Worm (Caenorhabditis elegans) whole organism, L3 larva: ENCODE measurements around the gene set-17.
A peak's percentile ranks its signal among the peaks of the same experiment; 100 is the strongest.

ENCODE experiments used
- ZK546.5 ChIP-seq: sonication (generic microtip); optimal IDR thresholded peaks from 2 replicates; lab custom pipeline; 2017; ENCODE audit warnings: missing biosample characterization, missing genetic modification characterization
- aly-2 ChIP-seq: fragments of 150-350 bp; optimal IDR thresholded peaks from 2 replicates; lab custom pipeline; 2014; ENCODE audit warnings: missing biosample characterization, missing genetic modification characterization
- ama-1 ChIP-seq: fragments of 150-350 bp; optimal IDR thresholded peaks from 2 replicates; lab custom pipeline; 2018
- ceh-9 ChIP-seq: sonication (generic microtip); optimal IDR thresholded peaks from 2 replicates; lab custom pipeline; 2018; ENCODE audit warnings: missing biosample characterization, missing genetic modification characterization
- egl-5 ChIP-seq: fragments of 150-350 bp; optimal IDR thresholded peaks from 2 replicates; lab custom pipeline; 2017; ENCODE audit warnings: missing biosample characterization, missing genetic modification reagents, missing genetic modification characterization, inconsistent platforms
- elt-1 ChIP-seq: fragments of 150-350 bp; optimal IDR thresholded peaks from 2 replicates; lab custom pipeline; 2014; ENCODE audit warnings: missing biosample characterization, missing genetic modification characterization
- elt-3 ChIP-seq, 3 experiments: fragments of 150-350 bp in 1 of 3; sonication (generic microtip) in 2 of 3; optimal IDR thresholded peaks; 2 replicates in 2 of 3; 4 replicates in 1 of 3; lab custom pipeline; 2014 to 2017; ENCODE audit warnings: missing biosample characterization in 3 of 3, missing genetic modification characterization in 3 of 3
- fkh-10 ChIP-seq: sonication (generic microtip); optimal IDR thresholded peaks from 2 replicates; lab custom pipeline; 2017; ENCODE audit warnings: missing biosample characterization, missing genetic modification reagents, missing genetic modification characterization
- fos-1 ChIP-seq: fragments of 150-350 bp; optimal IDR thresholded peaks from 2 replicates; lab custom pipeline; 2014; ENCODE audit warnings: missing biosample characterization, missing genetic modification characterization
- hmg-11 ChIP-seq: sonication (generic microtip); optimal IDR thresholded peaks from 2 replicates; lab custom pipeline; 2016; ENCODE audit warnings: missing genetic modification characterization, missing compliant biosample characterization
- jun-1 ChIP-seq: fragments of 150-350 bp; optimal IDR thresholded peaks from 2 replicates; lab custom pipeline; 2014; ENCODE audit warnings: missing biosample characterization, missing genetic modification reagents, missing genetic modification characterization
- lin-15B ChIP-seq: fragments of 150-350 bp; optimal IDR thresholded peaks from 2 replicates; lab custom pipeline; 2014; ENCODE audit warnings: missing biosample characterization, missing genetic modification characterization
- lin-39 ChIP-seq: fragments of 150-350 bp; optimal IDR thresholded peaks from 2 replicates; lab custom pipeline; 2018; ENCODE audit warnings: missing biosample characterization, missing genetic modification reagents, missing genetic modification characterization
- lsy-12 ChIP-seq: sonication (generic microtip); optimal IDR thresholded peaks from 2 replicates; lab custom pipeline; 2016; ENCODE audit warnings: mild to moderate bottlenecking, missing genetic modification characterization, missing compliant biosample characterization
- mdl-1 ChIP-seq: fragments of 150-350 bp; optimal IDR thresholded peaks from 2 replicates; lab custom pipeline; 2014; ENCODE audit warnings: missing biosample characterization, missing genetic modification characterization
- nfya-1 ChIP-seq: sonication (generic microtip); optimal IDR thresholded peaks from 2 replicates; lab custom pipeline; 2017; ENCODE audit warnings: missing genetic modification characterization, mild to moderate bottlenecking, missing compliant biosample characterization, antibody characterized with exemption, moderate library complexity; ENCODE audit not compliant: insufficient read depth
- nhr-11 ChIP-seq: fragments of 150-350 bp; optimal IDR thresholded peaks from 2 replicates; lab custom pipeline; 2014; ENCODE audit warnings: missing biosample characterization, missing genetic modification characterization
- nhr-12 ChIP-seq: fragments of 150-350 bp; optimal IDR thresholded peaks from 2 replicates; lab custom pipeline; 2014; ENCODE audit warnings: missing biosample characterization, missing genetic modification characterization
- nhr-23 ChIP-seq: fragments of 150-350 bp; optimal IDR thresholded peaks from 2 replicates; lab custom pipeline; 2014; ENCODE audit warnings: missing biosample characterization, missing genetic modification reagents, missing genetic modification characterization
- nhr-237 ChIP-seq: fragments of 150-350 bp; optimal IDR thresholded peaks from 2 replicates; lab custom pipeline; 2014; ENCODE audit warnings: missing biosample characterization, missing genetic modification characterization
- nhr-25 ChIP-seq: sonication (generic microtip); optimal IDR thresholded peaks from 2 replicates; lab custom pipeline; 2017; ENCODE audit warnings: missing biosample characterization, missing genetic modification characterization
- nhr-28 ChIP-seq: fragments of 150-350 bp; optimal IDR thresholded peaks from 2 replicates; lab custom pipeline; 2014; ENCODE audit warnings: missing biosample characterization, missing genetic modification characterization
- nhr-43 ChIP-seq: sonication (generic microtip); optimal IDR thresholded peaks from 2 replicates; lab custom pipeline; 2016; ENCODE audit warnings: mild to moderate bottlenecking, missing genetic modification characterization, missing compliant biosample characterization; ENCODE audit not compliant: poor library complexity, severe bottlenecking
- nhr-67 ChIP-seq: fragments of 150-350 bp; optimal IDR thresholded peaks from 2 replicates; lab custom pipeline; 2014; ENCODE audit warnings: missing biosample characterization, missing genetic modification characterization
- nhr-76 ChIP-seq: fragments of 150-350 bp; sonication (generic microtip); optimal IDR thresholded peaks from 5 replicates; lab custom pipeline; 2014; ENCODE audit warnings: missing biosample characterization, missing genetic modification characterization
- pha-4 ChIP-seq: fragments of 150-350 bp; optimal IDR thresholded peaks from 2 replicates; lab custom pipeline; 2014; ENCODE audit warnings: missing biosample characterization, missing genetic modification reagents, missing genetic modification characterization
- sea-2 ChIP-seq: fragments of 150-350 bp; sonication (generic microtip); optimal IDR thresholded peaks from 4 replicates; lab custom pipeline; 2014; ENCODE audit warnings: missing biosample characterization, missing genetic modification reagents, missing genetic modification characterization
- skn-1 ChIP-seq: fragments of 150-350 bp; optimal IDR thresholded peaks from 2 replicates; lab custom pipeline; 2014; ENCODE audit warnings: missing biosample characterization, missing genetic modification characterization
- snpc-4 ChIP-seq: fragments of 150-350 bp; optimal IDR thresholded peaks from 2 replicates; lab custom pipeline; 2014; ENCODE audit warnings: missing biosample characterization, missing genetic modification characterization
- unc-62 ChIP-seq: fragments of 150-350 bp; sonication (generic microtip); optimal IDR thresholded peaks from 4 replicates; lab custom pipeline; 2014; ENCODE audit warnings: missing biosample characterization, missing genetic modification reagents, missing genetic modification characterization
- zag-1 ChIP-seq: fragments of 150-350 bp; optimal IDR thresholded peaks from 2 replicates; lab custom pipeline; 2014; ENCODE audit warnings: missing biosample characterization, missing genetic modification characterization
- ztf-11 ChIP-seq: fragments of 150-350 bp; optimal IDR thresholded peaks from 2 replicates; lab custom pipeline; 2014; ENCODE audit warnings: missing biosample characterization, missing genetic modification characterization
- ztf-4 ChIP-seq: fragments of 150-350 bp; optimal IDR thresholded peaks from 2 replicates; lab custom pipeline; 2014; ENCODE audit warnings: missing biosample characterization, missing genetic modification characterization

Gene set-17

DNA sequence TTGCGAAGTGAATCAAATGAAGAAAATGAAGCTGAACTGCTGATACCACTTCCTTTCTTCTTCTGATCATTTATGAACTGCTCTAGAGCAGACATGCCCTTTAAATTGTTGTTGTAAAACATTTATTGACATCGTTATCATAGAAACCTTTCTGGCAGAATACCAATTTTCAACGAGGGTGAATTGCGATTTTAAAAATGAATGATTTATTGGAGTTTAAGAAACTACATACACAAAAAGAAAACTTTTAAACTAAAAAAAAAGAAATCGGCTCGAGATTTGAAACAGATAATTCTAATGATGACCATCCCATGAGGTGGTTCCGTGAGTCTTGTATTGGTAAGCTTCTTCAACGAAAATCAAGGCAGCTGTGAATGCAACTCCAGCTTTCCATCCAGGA lies 23.8 kb upstream of the set-17 start, which contains the start of gene sftd-3:
sftd-3 (minus strand) TSS at position 101 of the 400 bp plus-strand sequence.
- TF ChIP-seq jun-1 (tag; lab: Kevin White, UChicago) (no peak), nhr-237 (tag; lab: Kevin White, UChicago) (no peak), mdl-1 (no peak), sea-2 (GFP tag; lab: Kevin White, UChicago) (no peak), nhr-28 (no peak), egl-5 (no peak), ztf-4 (no peak)
- TF ChIP-seq, all 47 proteins: peak for 0

ce11 chrII:8962206-8962605 lies 21.9 kb upstream of the set-17 start:
- no peak for TF ChIP-seq nhr-67 (tag; lab: Kevin White, UChicago)
- peak; percentile 96 for TF ChIP-seq egl-5
- TF ChIP-seq nfya-1 = peak; percentile 22
- no peak for TF ChIP-seq hmg-11
- TF ChIP-seq lin-39 (tag; lab: Kevin White, UChicago) = peak; percentile 42
- TF ChIP-seq, all 47 proteins: peak for 3

ce11 chrII:8961450-8961849 lies 21.2 kb upstream of the set-17 start:
- TF ChIP-seq sea-2 (GFP tag; lab: Kevin White, UChicago) (no peak), nhr-25 (tag; lab: Kevin White, UChicago) (no peak), ama-1 (no peak), lin-39 (tag; lab: Kevin White, UChicago) (peak; percentile 74)

DNA sequence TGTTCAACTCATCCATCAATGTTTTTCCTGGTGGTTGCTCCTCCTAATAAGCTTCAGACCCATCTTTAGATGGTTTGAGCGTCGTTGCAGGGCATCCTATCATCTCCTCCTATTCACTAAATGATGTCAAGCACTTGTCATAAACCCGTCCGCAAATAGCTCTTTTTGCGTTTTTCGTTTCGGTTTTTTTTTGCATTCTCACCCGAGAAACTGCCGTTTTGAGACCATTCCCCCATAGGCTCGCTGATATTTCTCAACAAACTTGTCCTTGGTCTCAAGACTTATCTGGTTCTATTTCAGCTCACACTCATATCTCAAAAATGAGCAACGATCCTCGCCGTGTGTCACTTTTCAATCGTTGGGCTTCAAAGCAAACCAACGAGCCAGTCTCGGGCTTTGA lies 20.1 kb upstream of the set-17 start, which contains the start of gene cal-2:
cal-2 (plus strand) TSS at position 301 of the 400 bp plus-strand sequence.
- TF ChIP-seq sea-2 (GFP tag; lab: Kevin White, UChicago) (no peak), ZK546.5 (no peak), ztf-4 (no peak), ztf-11 (tag; lab: Kevin White, UChicago) (no peak), aly-2 (no peak)

DNA sequence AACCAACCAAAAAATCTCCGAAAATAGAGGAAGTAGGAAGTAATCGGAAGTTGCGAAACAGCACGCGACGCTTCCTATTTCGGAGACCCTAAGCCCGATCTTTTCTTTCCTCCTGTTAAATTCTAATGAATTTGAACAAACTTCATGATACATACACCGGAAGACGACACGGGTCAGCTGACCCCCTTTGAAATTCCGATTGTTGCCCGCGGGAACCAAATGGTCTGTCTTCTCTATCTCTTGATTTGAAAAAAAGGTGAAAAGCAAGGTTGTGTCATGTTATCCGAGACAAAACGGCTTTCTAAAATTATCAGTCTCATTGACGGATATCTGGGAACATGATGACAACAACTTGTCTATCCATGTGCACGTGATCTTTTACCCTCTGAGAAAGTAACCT lies 18.8 kb upstream of the set-17 start:
- no peak for TF ChIP-seq skn-1 (tag; lab: Kevin White, UChicago)
- TF ChIP-seq lin-39 (tag; lab: Kevin White, UChicago) = peak; percentile 61

DNA sequence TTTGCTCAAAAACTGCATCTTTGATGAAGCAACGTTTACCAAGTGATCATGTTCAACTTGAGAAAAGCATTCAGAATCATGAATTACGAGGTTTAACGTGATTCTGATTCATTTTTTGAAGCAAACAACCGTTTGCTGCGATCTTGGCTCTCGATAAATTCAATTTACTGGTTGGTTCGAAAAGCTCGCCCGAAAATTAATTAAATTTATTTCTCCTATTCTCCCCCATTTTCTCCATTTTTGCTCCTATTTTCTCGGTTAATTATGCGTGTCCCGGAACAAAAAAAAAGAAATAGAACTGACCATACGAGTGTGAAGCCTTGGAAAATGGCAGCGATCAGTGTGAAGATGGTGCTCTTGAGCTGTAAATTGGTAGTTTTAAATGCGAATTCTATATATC lies 16.6 kb upstream of the set-17 start:
- TF ChIP-seq fos-1 (tag; lab: Kevin White, UChicago) (no peak), fkh-10 (GFP tag; lab: Kevin White, UChicago) (no peak), pha-4 (tag; lab: Kevin White, UChicago) (no peak), zag-1 (tag; lab: Kevin White, UChicago) (no peak), ztf-4 (no peak), ceh-9 (tag; lab: Kevin White, UChicago) (no peak), lin-15B (tag; lab: Kevin White, UChicago) (no peak), egl-5 (no peak), nhr-23 (no peak), nhr-43 (tag; lab: Kevin White, UChicago) (no peak), elt-3 (tag; optimal IDR thresholded peaks at IDR 0.05; lab: Kevin White, UChicago) (no peak)

DNA sequence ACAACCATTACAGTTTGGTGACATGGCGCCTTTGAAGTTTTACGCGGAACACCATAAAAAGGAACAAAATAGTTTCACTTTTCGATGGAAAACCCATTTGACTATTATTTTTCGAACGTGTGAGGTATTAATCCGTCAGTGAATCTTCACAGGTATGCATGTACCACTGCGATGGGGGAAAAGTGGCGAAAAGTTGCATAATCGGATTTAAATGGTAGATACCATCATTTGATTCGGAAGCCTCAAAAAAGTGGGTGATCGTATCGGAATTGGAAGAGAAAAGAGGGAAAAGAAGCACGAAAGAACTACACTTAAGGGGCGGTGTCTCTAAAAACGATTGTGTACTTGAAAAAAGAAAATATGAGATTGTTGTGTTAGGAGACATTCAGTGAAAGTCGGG lies 13.4 kb upstream of the set-17 start:
- TF ChIP-seq nhr-43 (tag; lab: Kevin White, UChicago) (no peak), nhr-25 (tag; lab: Kevin White, UChicago) (peak; percentile 8), nfya-1 (no peak), mdl-1 (no peak), elt-1 (peak; percentile 64), nhr-11 (tag; lab: Kevin White, UChicago) (no peak), zag-1 (tag; lab: Kevin White, UChicago) (no peak)

DNA sequence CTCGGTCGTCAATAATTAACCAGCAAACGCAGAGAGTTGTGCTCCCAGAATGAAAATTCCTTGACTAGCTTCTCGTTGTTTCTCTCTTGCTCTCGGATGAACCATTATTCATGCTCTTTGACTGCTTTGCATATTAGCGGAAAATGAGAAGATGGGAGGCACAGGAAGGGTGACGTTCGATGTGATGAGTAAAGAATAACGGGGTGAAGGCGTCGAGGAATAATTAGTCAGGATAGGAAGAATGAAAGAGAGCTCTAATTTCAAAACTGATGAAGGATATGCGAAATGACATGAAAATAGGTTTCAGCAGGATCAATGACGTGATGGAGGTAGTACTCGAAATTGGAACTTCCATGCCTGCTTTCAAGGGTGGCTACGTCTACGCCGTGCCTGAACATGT lies 11.0 kb upstream of the set-17 start:
- TF ChIP-seq nhr-12 (no peak), snpc-4 (tag; lab: Kevin White, UChicago) (no peak), pha-4 (tag; lab: Kevin White, UChicago) (no peak), nhr-76 (tag; lab: Kevin White, UChicago) (no peak), ama-1 (no peak), nhr-67 (tag; lab: Kevin White, UChicago) (no peak), lsy-12 (tag; lab: Kevin White, UChicago) (no peak), ceh-9 (tag; lab: Kevin White, UChicago) (no peak), unc-62 (no peak), aly-2 (no peak), nfya-1 (no peak)
